Worm (Caenorhabditis elegans) whole organism, midembryonic: ENCODE data around the gene C04B4.5.

Experiments
- T22C8.4 ChIP-seq: fragments of 200-800 bp; sonication (Bioruptor generic); IDR thresholded peaks from 2 replicates; pipeline ENCODE4 v1.3.6; 2022; ENCODE audit warnings: missing genetic modification characterization, missing compliant biosample characterization
- med-1 ChIP-seq: sonication (generic microtip); optimal IDR thresholded peaks from 2 replicates; lab custom pipeline; 2017; ENCODE audit warnings: missing genetic modification characterization, mild to moderate bottlenecking, missing compliant biosample characterization, antibody characterized with exemption, missing genetic modification reagents; ENCODE audit not compliant: insufficient read depth

ce11 chrX:12299834-12300233 lies 11.7 kb upstream of the C04B4.5 start, which contains the start of gene W06D11.5:
- no peak for TF ChIP-seq med-1
- no peak for TF ChIP-seq T22C8.4
